Worm (Caenorhabditis elegans): ENCODE data around the gene nmt-1.

Gene nmt-1

ce11 chrIII:6102762-6103161 lies 13.4 kb downstream of the nmt-1 start, which contains the start of gene C05D10.4:
C05D10.4 (minus strand) TSS chrIII:6102862.
- TF ChIP-seq hif-1 (tag; optimal IDR thresholded peaks at IDR 0.05): no peak
- no peak for TF ChIP-seq F49E8.2 (tag; optimal IDR thresholded peaks at IDR 0.05; ENCODE audit: borderline replicate concordance)
- no peak for TF ChIP-seq arid-1 (GFP tag; conservative IDR thresholded peaks at IDR 0.05)
- no peak for TF ChIP-seq snpc-4 (tag; optimal IDR thresholded peaks at IDR 0.05)
- no peak for TF ChIP-seq spr-1 (tag; optimal IDR thresholded peaks at IDR 0.05)
- TF ChIP-seq ama-1 (optimal IDR thresholded peaks at IDR 0.05): no peak
- no peak for TF ChIP-seq lim-7 (GFP tag; IDR thresholded peaks at IDR 0.05)
- TF ChIP-seq madf-5 (GFP tag; IDR thresholded peaks at IDR 0.05): no peak
- no peak for TF ChIP-seq daf-8 (GFP tag; IDR thresholded peaks at IDR 0.05)
- TF ChIP-seq lin-29 (GFP tag; IDR thresholded peaks at IDR 0.05): no peak
- no peak for TF ChIP-seq Y5F2A.4 (GFP tag; optimal IDR thresholded peaks at IDR 0.05)
- no peak for TF ChIP-seq nhr-10 (tag; optimal IDR thresholded peaks at IDR 0.05)
- TF ChIP-seq zfp-3 (GFP tag; conservative IDR thresholded peaks at IDR 0.05): no peak
- TF ChIP-seq jun-1 (tag; optimal IDR thresholded peaks at IDR 0.05): no peak
- TF ChIP-seq mep-1 (tag; optimal IDR thresholded peaks at IDR 0.05): no peak

DNA sequence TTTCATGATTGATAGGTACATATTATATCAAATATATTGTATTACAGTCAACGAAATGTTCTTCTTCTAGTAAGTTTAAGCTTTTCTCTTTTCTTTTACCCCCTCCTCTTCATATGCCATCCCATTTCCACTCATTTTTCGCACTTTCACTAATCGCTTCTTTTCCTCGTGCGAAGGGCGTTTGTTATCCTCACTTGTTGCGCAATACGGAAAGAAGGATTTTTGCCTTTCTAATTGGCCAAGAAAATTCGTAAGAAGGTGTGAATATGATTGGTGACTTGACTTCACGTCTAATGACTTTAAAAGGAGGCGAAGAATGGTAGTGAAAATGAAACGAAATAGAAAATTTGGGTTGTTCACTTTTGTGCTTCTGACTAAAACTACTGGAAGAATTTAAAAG lies 20.5 kb downstream of the nmt-1 start:
- no peak for TF ChIP-seq saeg-2 (GFP tag; IDR thresholded peaks at IDR 0.05)
- TF ChIP-seq dpl-1 (GFP tag; optimal IDR thresholded peaks at IDR 0.05): no peak
- no peak for TF ChIP-seq daf-16 (GFP tag; optimal IDR thresholded peaks at IDR 0.05)
- no peak for TF ChIP-seq daf-16 (tag; optimal IDR thresholded peaks at IDR 0.05)
- TF ChIP-seq lin-1 (GFP tag; IDR thresholded peaks at IDR 0.05): no peak
- no peak for TF ChIP-seq ZK337.2 (GFP tag; IDR thresholded peaks at IDR 0.05)
- no peak for TF ChIP-seq T20F7.1 (GFP tag; optimal IDR thresholded peaks at IDR 0.05)
- no peak for TF ChIP-seq nhr-6 (tag; optimal IDR thresholded peaks at IDR 0.05)
- TF ChIP-seq lsy-2 (tag; optimal IDR thresholded peaks at IDR 0.05): no peak
- no peak for TF ChIP-seq egl-27 (tag; optimal IDR thresholded peaks at IDR 0.05)
- no peak for TF ChIP-seq hmg-1.1 (GFP tag; IDR thresholded peaks at IDR 0.05)
- TF ChIP-seq ama-1 (optimal IDR thresholded peaks at IDR 0.05): no peak
- no peak for TF ChIP-seq zip-2 (tag; optimal IDR thresholded peaks at IDR 0.05)
- TF ChIP-seq mdt-29 (GFP tag; IDR thresholded peaks at IDR 0.05): no peak
- no peak for TF ChIP-seq ztf-7 (tag; optimal IDR thresholded peaks at IDR 0.05)
- no peak for TF ChIP-seq skn-1 (tag; optimal IDR thresholded peaks at IDR 0.05)
- no peak for TF ChIP-seq ces-1 (GFP tag; optimal IDR thresholded peaks at IDR 0.05)
- TF ChIP-seq dve-1 (tag; optimal IDR thresholded peaks at IDR 0.05; ENCODE audit: insufficient read depth): no peak
- TF ChIP-seq nhr-28 (tag; optimal IDR thresholded peaks at IDR 0.05): no peak

ce11 chrIII:6087705-6088359 lies 28.3 kb downstream of the nmt-1 start, which contains the start of gene wht-1:
wht-1 (minus strand) TSS chrIII:6087755.
- no peak for TF ChIP-seq duxl-1 (tag; optimal IDR thresholded peaks at IDR 0.05; ENCODE audit: poor library complexity)
- TF ChIP-seq aha-1 (tag): no peak
- no peak for TF ChIP-seq ceh-82 (tag; optimal IDR thresholded peaks at IDR 0.05)
- peak; percentile 78 for TF ChIP-seq nhr-28 (tag; optimal IDR thresholded peaks at IDR 0.05)
- no peak for TF ChIP-seq ZK546.5 (tag; optimal IDR thresholded peaks at IDR 0.05)
- no peak for TF ChIP-seq lin-13 (GFP tag; optimal IDR thresholded peaks at IDR 0.05)
- TF ChIP-seq fkh-10 (GFP tag; optimal IDR thresholded peaks at IDR 0.05): no peak
- no peak for TF ChIP-seq rbr-2 (tag; optimal IDR thresholded peaks at IDR 0.05)
- no peak for TF ChIP-seq T20F7.1 (GFP tag; optimal IDR thresholded peaks at IDR 0.05)
- no peak for TF ChIP-seq ztf-11 (tag; optimal IDR thresholded peaks at IDR 0.05)
- no peak for TF ChIP-seq lin-38 (GFP tag; IDR thresholded peaks at IDR 0.05)
- TF ChIP-seq T26A8.4 (GFP tag; IDR thresholded peaks at IDR 0.05): no peak
- TF ChIP-seq hlh-30 (tag; optimal IDR thresholded peaks at IDR 0.05; ENCODE audit: insufficient read depth): no peak
- TF ChIP-seq D1046.2 (GFP tag; IDR thresholded peaks at IDR 0.05): no peak
- no peak for TF ChIP-seq nhr-102 (tag; optimal IDR thresholded peaks at IDR 0.05)
- peak; percentile 45 for TF ChIP-seq hlh-11 (tag; optimal IDR thresholded peaks at IDR 0.05)
- TF ChIP-seq F10B5.3 (tag; optimal IDR thresholded peaks at IDR 0.05): no peak
- TF ChIP-seq daf-8 (GFP tag; IDR thresholded peaks at IDR 0.05): no peak
- TF ChIP-seq dve-1 (tag; optimal IDR thresholded peaks at IDR 0.05; ENCODE audit: insufficient read depth): peak; percentile 75
- TF ChIP-seq nhr-77 (tag; optimal IDR thresholded peaks at IDR 0.05): peak; percentile 15
- no peak for TF ChIP-seq php-3 (GFP tag; IDR thresholded peaks at IDR 0.05)
- TF ChIP-seq pqm-1 (tag; optimal IDR thresholded peaks at IDR 0.05): peak; percentile 70
